Fruit fly (Drosophila melanogaster) whole organism, wandering third instar larva: Measurements from ENCODE around the gene CG12009.

Experiments used
- Abd-B ChIP-seq: fragments of >200 bp; optimal IDR thresholded peaks from 2 replicates; lab custom pipeline; 2017; ENCODE audit warnings: missing biosample characterization, missing genetic modification characterization
- CG32264 ChIP-seq: fragments of 200-800 bp; sonication (Bioruptor generic); optimal IDR thresholded peaks from 2 replicates; lab custom pipeline; 2016; ENCODE audit warnings: missing biosample characterization, missing genetic modification characterization
- CG9705 ChIP-seq: fragments of 200-800 bp; sonication (Bioruptor generic); optimal IDR thresholded peaks from 2 replicates; lab custom pipeline; 2018; ENCODE audit warnings: missing biosample characterization, mild to moderate bottlenecking, missing genetic modification characterization
- Dfd ChIP-seq: fragments of >200 bp; optimal IDR thresholded peaks from 2 replicates; lab custom pipeline; 2017; ENCODE audit warnings: missing biosample characterization, missing genetic modification characterization
- Dif ChIP-seq: fragments of 200-275, 200-300 bp; sonication (Bioruptor generic); optimal IDR thresholded peaks from 2 replicates; lab custom pipeline; 2018; ENCODE audit warnings: missing biosample characterization, missing genetic modification characterization; ENCODE audit not compliant: partially characterized antibody
- GATAd ChIP-seq: sonication (Bioruptor generic); optimal IDR thresholded peaks from 2 replicates; lab custom pipeline; 2016; ENCODE audit warnings: missing biosample characterization, missing genetic modification characterization
- HLH106 ChIP-seq: fragments of 200-800 bp; optimal IDR thresholded peaks from 3 replicates; lab custom pipeline; 2019; ENCODE audit warnings: missing biosample characterization, mild to moderate bottlenecking, missing genetic modification characterization, moderate library complexity
- Hnf4 ChIP-seq: fragments of 200-800 bp; sonication (Bioruptor generic); optimal IDR thresholded peaks from 2 replicates; lab custom pipeline; 2016; ENCODE audit warnings: missing biosample characterization, mild to moderate bottlenecking, missing genetic modification characterization
- Hr78 ChIP-seq: fragments of >200 bp; optimal IDR thresholded peaks from 2 replicates; lab custom pipeline; 2017; ENCODE audit warnings: missing biosample characterization, missing genetic modification characterization
- Hr83 ChIP-seq: fragments of 200-300 bp; sonication (Bioruptor generic); optimal IDR thresholded peaks from 2 replicates; lab custom pipeline; 2016; ENCODE audit warnings: missing biosample characterization, mild to moderate bottlenecking, missing genetic modification characterization, moderate library complexity; ENCODE audit not compliant: poor library complexity, severe bottlenecking
- Myc ChIP-seq: fragments of >200 bp; optimal IDR thresholded peaks from 2 replicates; lab custom pipeline; 2017
- N ChIP-seq: fragments of >200 bp; optimal IDR thresholded peaks from 2 replicates; lab custom pipeline; 2018; ENCODE audit warnings: missing biosample characterization, missing external identifiers, missing genetic modification characterization
- OdsH ChIP-seq: fragments of 200-800 bp; sonication (Bioruptor generic); optimal IDR thresholded peaks from 2 replicates; lab custom pipeline; 2016; ENCODE audit warnings: missing biosample characterization, mild to moderate bottlenecking, missing genetic modification characterization
- Rel ChIP-seq, 2 experiments: fragments of 200-800 bp; sonication (Bioruptor generic) in 1 of 2; optimal IDR thresholded peaks; 2 replicates in 1 of 2; 3 replicates in 1 of 2; lab custom pipeline; 2016 to 2019; ENCODE audit warnings: mild to moderate bottlenecking in 2 of 2, missing biosample characterization in 2 of 2, missing genetic modification characterization in 2 of 2, moderate library complexity in 1 of 2
- Sp1 ChIP-seq: fragments of 200-800 bp; sonication (Bioruptor generic); optimal IDR thresholded peaks from 3 replicates; lab custom pipeline; 2019; ENCODE audit warnings: missing biosample characterization, mild to moderate bottlenecking, missing genetic modification characterization, moderate library complexity
- Vsx2 ChIP-seq: fragments of 200-300, 225-300 bp; sonication (Bioruptor generic); optimal IDR thresholded peaks from 2 replicates; lab custom pipeline; 2018; ENCODE audit warnings: missing biosample characterization, missing genetic modification characterization; ENCODE audit not compliant: partially characterized antibody
- br ChIP-seq: fragments of 200-800 bp; sonication (Bioruptor generic); optimal IDR thresholded peaks from 2 replicates; lab custom pipeline; 2016; ENCODE audit warnings: missing biosample characterization, missing genetic modification characterization
- brk ChIP-seq: fragments of 200-800 bp; sonication (Bioruptor generic); optimal IDR thresholded peaks from 2 replicates; lab custom pipeline; 2016; ENCODE audit warnings: missing biosample characterization, mild to moderate bottlenecking, missing genetic modification characterization
- dmrt93B ChIP-seq: fragments of 200-800 bp; sonication (Bioruptor generic); optimal IDR thresholded peaks from 2 replicates; lab custom pipeline; 2018; ENCODE audit warnings: missing biosample characterization, mild to moderate bottlenecking, missing genetic modification characterization
- dsf ChIP-seq: sonication (Bioruptor generic); optimal IDR thresholded peaks from 2 replicates; lab custom pipeline; 2016; ENCODE audit warnings: missing biosample characterization, missing genetic modification characterization, borderline replicate concordance
- foxo ChIP-seq, 2 experiments: fragments of 200-800 bp; sonication (Bioruptor generic); optimal IDR thresholded peaks; 2 replicates in 1 of 2; 3 replicates in 1 of 2; lab custom pipeline; 2016 to 2017; ENCODE audit warnings: missing biosample characterization in 2 of 2, missing genetic modification characterization in 2 of 2
- fru ChIP-seq: fragments of 200-800 bp; sonication (Bioruptor generic); optimal IDR thresholded peaks from 3 replicates; lab custom pipeline; 2016; ENCODE audit warnings: missing biosample characterization, mild to moderate bottlenecking, missing genetic modification characterization
- h ChIP-seq: fragments of 200-800 bp; sonication (Bioruptor generic); optimal IDR thresholded peaks from 3 replicates; lab custom pipeline; 2016; ENCODE audit warnings: missing biosample characterization, mild to moderate bottlenecking, missing genetic modification characterization
- jim ChIP-seq: fragments of 175-275, 200-325 bp; sonication (Bioruptor generic); optimal IDR thresholded peaks from 2 replicates; lab custom pipeline; 2016; ENCODE audit warnings: missing biosample characterization, mild to moderate bottlenecking, missing genetic modification characterization
- lola ChIP-seq: fragments of >200 bp; optimal IDR thresholded peaks from 2 replicates; lab custom pipeline; 2017; ENCODE audit warnings: missing biosample characterization, missing genetic modification characterization
- pan ChIP-seq: fragments of >200 bp; optimal IDR thresholded peaks from 2 replicates; lab custom pipeline; 2017
- psq ChIP-seq: fragments of 200-800 bp; sonication (Bioruptor generic); optimal IDR thresholded peaks from 3 replicates; lab custom pipeline; 2017; ENCODE audit warnings: missing biosample characterization, mild to moderate bottlenecking, missing genetic modification characterization, moderate library complexity
- rgr ChIP-seq: fragments of 200-800 bp; sonication (Bioruptor generic); optimal IDR thresholded peaks from 3 replicates; lab custom pipeline; 2016; ENCODE audit warnings: missing biosample characterization, mild to moderate bottlenecking, missing genetic modification characterization
- sage ChIP-seq: fragments of 200-800 bp; sonication (Bioruptor generic); optimal IDR thresholded peaks from 2 replicates; lab custom pipeline; 2016; ENCODE audit warnings: missing biosample characterization, mild to moderate bottlenecking, missing genetic modification characterization
- sv ChIP-seq: fragments of 200-800 bp; sonication (Bioruptor generic); optimal IDR thresholded peaks from 3 replicates; lab custom pipeline; 2016; ENCODE audit warnings: missing biosample characterization, missing genetic modification characterization
- tai ChIP-seq: sonication (Bioruptor generic); optimal IDR thresholded peaks from 2 replicates; lab custom pipeline; 2016; ENCODE audit warnings: missing biosample characterization, missing genetic modification characterization
- usp ChIP-seq: fragments of >200 bp; optimal IDR thresholded peaks from 2 replicates; lab custom pipeline; 2017; ENCODE audit warnings: missing biosample characterization, missing genetic modification characterization
- woc ChIP-seq: sonication (Bioruptor generic); optimal IDR thresholded peaks from 2 replicates; lab custom pipeline; 2016; ENCODE audit warnings: missing biosample characterization, mild to moderate bottlenecking, missing genetic modification characterization

CG12009 gene

dm6 chr3L:3336368-3337164, 45.3 kb downstream of the CG12009 start, which contains the start of the genes Drsl6 and kst:
Gene Drsl6, minus strand, starts transcription at chr3L:3336418.
Gene kst, plus strand, starts transcription at chr3L:3336860.
- no peak for TF ChIP-seq Dfd (GFP tag; lab: Kevin White, UChicago)
- TF ChIP-seq HLH106 (tag; lab: Kevin White, UChicago): peak; percentile 23
- no peak for TF ChIP-seq foxo (GFP tag; optimal IDR thresholded peaks at IDR 0.05; lab: Kevin White, UChicago)
- peak; percentile 16 for TF ChIP-seq Hnf4 (GFP tag; lab: Kevin White, UChicago)
- TF ChIP-seq Abd-B (GFP tag; lab: Kevin White, UChicago): no peak
- no peak for TF ChIP-seq br (GFP tag; lab: Kevin White, UChicago)
- no peak for TF ChIP-seq psq (GFP tag; lab: Kevin White, UChicago)
- peak; percentile 52 for TF ChIP-seq Vsx2
- no peak for TF ChIP-seq Myc (lab: Kevin White, UChicago)
- no peak for TF ChIP-seq lola (GFP tag; lab: Kevin White, UChicago)
- peak; percentile 19 for TF ChIP-seq sv (GFP tag; lab: Kevin White, UChicago)
- TF ChIP-seq Dif (GFP tag; lab: Kevin White, UChicago): peak; percentile 59
- TF ChIP-seq h (GFP tag; lab: Kevin White, UChicago): peak; percentile 13
- no peak for TF ChIP-seq brk (GFP tag; lab: Kevin White, UChicago)
- peak; percentile 47 for TF ChIP-seq Sp1 (GFP tag; lab: Kevin White, UChicago)
- TF ChIP-seq usp (GFP tag; lab: Kevin White, UChicago): no peak
- no peak for TF ChIP-seq OdsH
- TF ChIP-seq woc (GFP tag; lab: Kevin White, UChicago): no peak
- TF ChIP-seq fru: no peak
- no peak for TF ChIP-seq tai
- peak; percentile 67 for TF ChIP-seq Hr83 (GFP tag; lab: Kevin White, UChicago)
- no peak for TF ChIP-seq Rel (GFP tag; optimal IDR thresholded peaks at IDR 0.05; lab: Kevin White, UChicago)
- peak; percentile 27 for TF ChIP-seq Rel (tag; optimal IDR thresholded peaks at IDR 0.05; lab: Kevin White, UChicago)
- TF ChIP-seq dmrt93B (GFP tag; lab: Kevin White, UChicago): no peak
- TF ChIP-seq Hr78 (GFP tag; lab: Kevin White, UChicago): no peak
- peak; percentile 80 for TF ChIP-seq jim (GFP tag; lab: Kevin White, UChicago)
- no peak for TF ChIP-seq GATAd (GFP tag; lab: Kevin White, UChicago)
- TF ChIP-seq rgr: peak; percentile 19
- no peak for TF ChIP-seq sage

dm6 chr3L:3337345-3337928, 46.2 kb downstream of the CG12009 start:
- TF ChIP-seq Dif (GFP tag; lab: Kevin White, UChicago): no peak
- no peak for TF ChIP-seq CG9705 (GFP tag; lab: Kevin White, UChicago)
- peak; percentile 29 for TF ChIP-seq Vsx2
- no peak for TF ChIP-seq Dfd (GFP tag; lab: Kevin White, UChicago)
- TF ChIP-seq Hr78 (GFP tag; lab: Kevin White, UChicago): no peak
- TF ChIP-seq psq (GFP tag; lab: Kevin White, UChicago): peak; percentile 99
- TF ChIP-seq, all 38 proteins: peak for 2

- TF ChIP-seq br (GFP tag; lab: Kevin White, UChicago) (no peak), rgr (no peak), N (GFP tag; lab: Kevin White, UChicago) (no peak), h (GFP tag; lab: Kevin White, UChicago) (no peak), CG9705 (GFP tag; lab: Kevin White, UChicago) (no peak), usp (GFP tag; lab: Kevin White, UChicago) (no peak), HLH106 (tag; lab: Kevin White, UChicago) (no peak), OdsH (no peak), dsf (GFP tag; lab: Kevin White, UChicago) (no peak), Rel (GFP tag; optimal IDR thresholded peaks at IDR 0.05; lab: Kevin White, UChicago) (no peak), Rel (tag; optimal IDR thresholded peaks at IDR 0.05; lab: Kevin White, UChicago) (no peak), Hnf4 (GFP tag; lab: Kevin White, UChicago) (no peak), sage (no peak), CG32264 (no peak), jim (GFP tag; lab: Kevin White, UChicago) (no peak), Abd-B (GFP tag; lab: Kevin White, UChicago) (no peak), Dfd (GFP tag; lab: Kevin White, UChicago) (no peak), GATAd (GFP tag; lab: Kevin White, UChicago) (no peak), pan (lab: Kevin White, UChicago) (no peak), Hr83 (GFP tag; lab: Kevin White, UChicago) (no peak), Vsx2 (no peak)
- TF ChIP-seq, all 38 proteins: peak for 0
Measured at dm6 chr3L:3338028-3338855, 47.0 kb downstream of the CG12009 start.
